Worm (Caenorhabditis elegans): Measurements from ENCODE around the gene K01A2.4.

Gene K01A2.4

DNA sequence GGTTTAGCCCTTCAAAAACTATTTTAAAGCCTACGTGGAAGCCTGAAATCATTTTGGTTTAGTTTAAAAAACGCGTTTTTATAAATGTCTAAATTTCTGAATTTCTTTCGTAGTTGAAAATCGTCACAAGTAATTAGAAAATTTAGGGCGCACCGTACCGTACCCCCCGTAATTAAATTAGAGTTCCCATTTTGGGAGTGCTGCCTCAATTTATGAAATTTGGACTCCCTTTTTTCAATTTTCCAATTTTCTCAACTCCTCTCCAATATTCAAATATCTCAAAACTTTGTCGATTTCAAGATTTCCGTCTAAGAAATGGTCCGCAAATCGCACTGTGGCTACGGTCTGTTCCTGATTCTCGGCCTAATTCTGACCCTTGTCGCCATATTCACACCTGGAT is 33.0 kb downstream of the K01A2.4 start, which contains the start of gene clc-31:
TSS of gene clc-31 (plus strand) at position 301 of the 400 bp plus-strand sequence.
- no peak for TF ChIP-seq unc-62 (GFP tag; optimal IDR thresholded peaks at IDR 0.05)

ce11 chrII:340714-341113 is 33.5 kb downstream of the K01A2.4 start:
- TF ChIP-seq unc-62 (GFP tag; optimal IDR thresholded peaks at IDR 0.05): no peak

DNA sequence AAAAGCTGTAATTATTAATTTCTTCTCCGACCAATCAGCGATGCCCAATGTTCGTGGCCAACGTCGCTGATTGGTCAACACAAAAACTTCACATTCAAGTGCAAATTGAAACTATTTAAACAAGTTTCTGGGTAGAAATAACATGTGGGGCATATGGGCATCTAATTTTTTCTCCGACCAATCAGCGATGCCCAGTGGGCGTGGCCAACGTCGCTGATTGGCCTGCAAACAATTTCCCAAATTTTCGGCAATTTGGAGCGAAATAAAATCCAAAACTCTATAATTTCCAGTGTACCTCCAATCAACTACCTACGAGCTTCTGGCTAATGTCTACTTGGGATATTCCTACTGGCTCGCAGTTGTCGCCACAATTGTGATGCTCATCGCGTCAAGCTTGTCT is 34.0 kb downstream of the K01A2.4 start:
- no peak for TF ChIP-seq unc-62 (GFP tag; optimal IDR thresholded peaks at IDR 0.05)

- no peak for TF ChIP-seq unc-62 (GFP tag; optimal IDR thresholded peaks at IDR 0.05)
These were observed 40.5 kb downstream of the K01A2.4 start, which contains the start of gene D1069.3 for ce11 chrII:347734-348133. TSS of gene D1069.3 (minus strand) at chrII:347891.

DNA sequence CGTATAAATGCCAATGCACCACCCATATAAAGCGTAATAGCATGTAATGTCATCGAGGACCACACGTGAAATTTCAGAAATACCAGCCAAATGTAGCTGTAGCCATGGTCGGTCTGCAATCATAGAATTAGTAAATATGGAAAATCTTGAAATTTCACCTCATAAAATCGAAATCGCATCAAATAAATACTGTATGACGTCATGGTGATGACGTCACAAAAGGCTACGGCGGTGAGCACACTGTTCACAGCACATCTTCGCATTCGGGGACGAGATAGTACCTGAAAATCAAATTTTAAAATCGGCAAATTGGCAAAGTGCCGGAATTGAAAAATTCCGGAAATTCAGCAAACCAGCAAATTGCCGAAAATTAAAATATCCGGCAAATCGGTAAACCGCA is 42.5 kb downstream of the K01A2.4 start:
- no peak for TF ChIP-seq unc-62 (GFP tag; optimal IDR thresholded peaks at IDR 0.05)

DNA sequence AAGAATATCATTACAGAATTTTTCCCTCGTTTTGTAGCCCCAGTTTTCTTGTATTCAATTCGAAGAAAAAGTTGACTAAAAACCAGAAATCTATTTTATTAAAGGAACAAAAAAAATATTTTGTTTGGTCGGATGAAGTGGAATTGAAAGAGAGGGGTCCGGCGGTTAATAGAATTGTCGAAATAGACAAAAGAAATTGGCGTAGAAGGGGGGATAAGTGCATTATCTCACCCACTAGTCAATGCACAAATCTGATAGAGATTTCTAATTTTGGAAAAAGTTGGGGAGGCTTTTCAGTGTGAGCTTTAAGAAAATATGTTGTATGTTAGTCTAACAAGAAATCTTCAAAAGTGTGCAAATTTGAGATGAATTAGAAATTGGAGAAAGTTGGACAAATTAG is 47.2 kb downstream of the K01A2.4 start:
- TF ChIP-seq unc-62 (GFP tag; optimal IDR thresholded peaks at IDR 0.05): no peak

DNA sequence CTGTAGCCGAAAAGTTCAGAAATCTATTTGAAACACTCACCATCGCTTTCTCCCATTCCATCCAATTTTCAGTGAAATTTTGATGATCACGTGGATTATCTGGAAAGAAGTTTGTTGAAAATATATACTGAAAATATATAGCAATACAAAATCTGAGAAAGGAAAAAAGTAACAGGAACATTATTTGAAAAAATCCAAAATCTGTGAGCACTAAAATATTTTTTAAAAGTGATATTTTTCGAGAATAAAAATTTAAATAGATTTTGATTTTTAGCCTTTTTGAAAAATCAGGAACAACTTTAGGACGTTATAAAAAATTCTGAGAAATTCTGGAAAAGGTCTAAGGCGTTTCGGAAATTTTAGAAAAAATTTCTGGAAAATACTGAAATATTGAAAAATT is 49.7 kb downstream of the K01A2.4 start, which contains the start of gene dmsr-4:
TSS of gene dmsr-4 (minus strand) at position 101 of the 400 bp plus-strand sequence.
- no peak for TF ChIP-seq unc-62 (GFP tag; optimal IDR thresholded peaks at IDR 0.05)

Data from whole organism, dauer.